Worm (Caenorhabditis elegans) whole organism, late embryonic: ENCODE data around the gene srxa-7.

Experiments used
- C38D4.7 ChIP-seq: fragments of 200-800 bp; sonication (Bioruptor generic); optimal IDR thresholded peaks from 2 replicates; lab custom pipeline; 2018; ENCODE audit warnings: mild to moderate bottlenecking, missing genetic modification characterization, moderate library complexity, missing compliant biosample characterization
- F13H6.1 ChIP-seq: sonication (generic microtip); optimal IDR thresholded peaks from 2 replicates; lab custom pipeline; 2016; ENCODE audit warnings: missing genetic modification characterization, missing compliant biosample characterization
- K02D7.2 ChIP-seq: sonication (generic microtip); optimal IDR thresholded peaks from 2 replicates; lab custom pipeline; 2017; ENCODE audit warnings: mild to moderate bottlenecking, missing genetic modification characterization, missing compliant biosample characterization
- Y22D7AL.16 ChIP-seq: sonication (generic microtip); optimal IDR thresholded peaks from 2 replicates; lab custom pipeline; 2016; ENCODE audit warnings: missing genetic modification characterization, missing compliant biosample characterization
- ceh-18 ChIP-seq: sonication (generic microtip); optimal IDR thresholded peaks from 2 replicates; lab custom pipeline; 2016; ENCODE audit warnings: missing genetic modification characterization, missing compliant biosample characterization
- ceh-34 ChIP-seq: sonication (generic microtip); optimal IDR thresholded peaks from 2 replicates; lab custom pipeline; 2016; ENCODE audit warnings: mild to moderate bottlenecking, missing genetic modification characterization, missing compliant biosample characterization
- ceh-48 ChIP-seq: sonication (generic microtip); optimal IDR thresholded peaks from 2 replicates; lab custom pipeline; 2016; ENCODE audit warnings: missing genetic modification characterization, inconsistent platforms, missing compliant biosample characterization
- ceh-9 ChIP-seq: sonication (generic microtip); optimal IDR thresholded peaks from 2 replicates; lab custom pipeline; 2016; ENCODE audit warnings: mild to moderate bottlenecking, missing genetic modification characterization, inconsistent platforms, missing compliant biosample characterization
- elt-2 ChIP-seq: sonication (generic microtip); optimal IDR thresholded peaks from 2 replicates; lab custom pipeline; 2016; ENCODE audit warnings: missing genetic modification reagents, missing genetic modification characterization, missing compliant biosample characterization
- ets-4 ChIP-seq: sonication (generic microtip); optimal IDR thresholded peaks from 2 replicates; lab custom pipeline; 2016; ENCODE audit warnings: missing genetic modification characterization, missing compliant biosample characterization
- eyg-1 ChIP-seq: sonication (generic microtip); optimal IDR thresholded peaks from 2 replicates; lab custom pipeline; 2016; ENCODE audit warnings: missing genotype, missing genetic modification characterization, missing compliant biosample characterization
- fax-1 ChIP-seq: sonication (generic microtip); optimal IDR thresholded peaks from 2 replicates; lab custom pipeline; 2016; ENCODE audit warnings: missing genotype, missing genetic modification characterization, missing compliant biosample characterization
- fkh-10 ChIP-seq: fragments of 150-350 bp; optimal IDR thresholded peaks from 2 replicates; lab custom pipeline; 2014; ENCODE audit warnings: missing biosample characterization, missing genetic modification reagents, missing genetic modification characterization
- gmeb-2 ChIP-seq: sonication (generic microtip); optimal IDR thresholded peaks from 2 replicates; lab custom pipeline; 2016; ENCODE audit warnings: missing genetic modification characterization, inconsistent platforms, missing compliant biosample characterization
- hlh-13 ChIP-seq: fragments of 200-800 bp; sonication (Bioruptor generic); optimal IDR thresholded peaks from 2 replicates; lab custom pipeline; 2018; ENCODE audit warnings: mild to moderate bottlenecking, missing genetic modification characterization, missing compliant biosample characterization
- hlh-30 ChIP-seq: sonication (generic microtip); optimal IDR thresholded peaks from 2 replicates; lab custom pipeline; 2017; ENCODE audit warnings: antibody characterized with exemption, missing genetic modification characterization, missing compliant biosample characterization; ENCODE audit not compliant: insufficient read depth
- lim-6 ChIP-seq: sonication (generic microtip); optimal IDR thresholded peaks from 2 replicates; lab custom pipeline; 2016; ENCODE audit warnings: missing genetic modification characterization, missing compliant biosample characterization
- madf-2 ChIP-seq: sonication (generic microtip); optimal IDR thresholded peaks from 2 replicates; lab custom pipeline; 2017; ENCODE audit warnings: missing genetic modification characterization, missing compliant biosample characterization
- mec-3 ChIP-seq: sonication (generic microtip); optimal IDR thresholded peaks from 2 replicates; lab custom pipeline; 2016; ENCODE audit warnings: borderline replicate concordance, missing genetic modification characterization, missing compliant biosample characterization
- nhr-11 ChIP-seq: fragments of 150-350 bp; optimal IDR thresholded peaks from 2 replicates; lab custom pipeline; 2014; ENCODE audit warnings: missing biosample characterization, missing genetic modification characterization
- nhr-232 ChIP-seq: sonication (generic microtip); optimal IDR thresholded peaks from 2 replicates; lab custom pipeline; 2016; ENCODE audit warnings: missing genetic modification characterization, missing compliant biosample characterization
- odd-2 ChIP-seq: sonication (generic microtip); optimal IDR thresholded peaks from 2 replicates; lab custom pipeline; 2017; ENCODE audit warnings: antibody characterized with exemption, mild to moderate bottlenecking, missing genetic modification characterization, missing compliant biosample characterization
- pat-9 ChIP-seq: fragments of 200-800 bp; sonication (Bioruptor generic); optimal IDR thresholded peaks from 2 replicates; lab custom pipeline; 2018; ENCODE audit warnings: mild to moderate bottlenecking, missing genetic modification characterization, moderate library complexity, missing compliant biosample characterization
- pha-4 ChIP-seq: fragments of 150-350 bp; optimal IDR thresholded peaks from 2 replicates; lab custom pipeline; 2018; ENCODE audit warnings: missing biosample characterization, missing genetic modification reagents, missing genetic modification characterization
- pqm-1 ChIP-seq: sonication (generic microtip); optimal IDR thresholded peaks from 2 replicates; lab custom pipeline; 2016; ENCODE audit warnings: missing genetic modification characterization, missing compliant biosample characterization
- pros-1 ChIP-seq: fragments of 150-350 bp; optimal IDR thresholded peaks from 2 replicates; lab custom pipeline; 2014; ENCODE audit warnings: missing biosample characterization, missing genetic modification reagents, missing genetic modification characterization
- ref-2 ChIP-seq: sonication (generic microtip); optimal IDR thresholded peaks from 2 replicates; lab custom pipeline; 2016; ENCODE audit warnings: missing genetic modification characterization, missing compliant biosample characterization
- rnt-1 ChIP-seq: sonication (generic microtip); optimal IDR thresholded peaks from 2 replicates; lab custom pipeline; 2016; ENCODE audit warnings: missing genetic modification characterization, missing compliant biosample characterization
- sdc-2 ChIP-seq: sonication (generic microtip); optimal IDR thresholded peaks from 2 replicates; lab custom pipeline; 2016; ENCODE audit warnings: missing genotype, missing genetic modification characterization, missing compliant biosample characterization
- sox-2 ChIP-seq: fragments of 200-800 bp; sonication (Bioruptor generic); IDR thresholded peaks from 2 replicates; pipeline ENCODE4 v1.3.6; 2022; ENCODE audit warnings: missing genetic modification reagents, missing genetic modification characterization, missing compliant biosample characterization
- syd-9 ChIP-seq: sonication (generic microtip); optimal IDR thresholded peaks from 2 replicates; lab custom pipeline; 2016; ENCODE audit warnings: mild to moderate bottlenecking, missing genetic modification characterization, moderate library complexity, missing compliant biosample characterization
- tbx-2 ChIP-seq: sonication (generic microtip); optimal IDR thresholded peaks from 2 replicates; lab custom pipeline; 2016; ENCODE audit warnings: missing genetic modification characterization, missing compliant biosample characterization
- ttx-3 ChIP-seq: sonication (generic microtip); optimal IDR thresholded peaks from 2 replicates; lab custom pipeline; 2016; ENCODE audit warnings: missing genetic modification reagents, missing genetic modification characterization, missing compliant biosample characterization
- unc-3 ChIP-seq, 2 experiments: fragments of 200-800 bp in 1 of 2; sonication (Bioruptor generic) in 1 of 2; sonication (generic microtip) in 1 of 2; conservative IDR thresholded peaks in 1 of 2; optimal IDR thresholded peaks in 1 of 2; 2 replicates each; pipeline versions ENCODE4 v1.3.6 to Lab custom; 2016 to 2022; ENCODE audit warnings: missing compliant biosample characterization in 2 of 2, missing genetic modification characterization in 2 of 2, missing genetic modification reagents in 1 of 2
- unc-86 ChIP-seq: sonication (generic microtip); optimal IDR thresholded peaks from 2 replicates; lab custom pipeline; 2016; ENCODE audit warnings: missing genetic modification characterization, missing compliant biosample characterization
- zip-5 ChIP-seq: sonication (generic microtip); optimal IDR thresholded peaks from 2 replicates; lab custom pipeline; 2016; ENCODE audit warnings: missing genetic modification characterization, missing compliant biosample characterization

srxa-7 gene

DNA sequence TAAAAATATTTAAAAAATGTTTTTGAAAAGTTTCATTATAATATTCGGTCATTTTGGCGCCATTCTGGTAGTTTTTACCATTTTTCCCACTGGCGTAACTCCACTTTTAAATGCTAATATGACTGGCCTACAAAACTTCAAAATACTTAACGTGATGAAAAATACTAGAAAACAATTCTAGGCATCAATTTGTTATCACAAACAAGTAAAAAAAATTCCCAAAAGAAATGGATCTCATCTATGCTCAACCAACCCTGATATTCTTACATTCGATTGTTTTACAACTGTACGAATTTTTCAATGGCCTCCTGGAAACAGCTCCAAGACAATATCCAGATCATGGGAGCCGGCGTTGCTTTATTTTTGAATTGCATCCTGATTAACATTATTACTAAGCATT lies 7.7 kb downstream of the srxa-7 start, which contains the start of gene str-214:
TSS of gene str-214 (plus strand) at position 301 of the 400 bp plus-strand sequence.
- TF ChIP-seq ref-2 (tag; lab: Kevin White, UChicago) (no peak), pha-4 (tag; lab: Kevin White, UChicago) (no peak), mec-3 (tag; lab: Kevin White, UChicago) (no peak), nhr-232 (tag; lab: Kevin White, UChicago) (no peak), ets-4 (tag; lab: Kevin White, UChicago) (no peak), hlh-30 (tag; lab: Kevin White, UChicago) (no peak), lim-6 (tag; lab: Kevin White, UChicago) (no peak), rnt-1 (tag; lab: Kevin White, UChicago) (no peak), C38D4.7 (GFP tag; lab: Kevin White, UChicago) (no peak), syd-9 (no peak), fkh-10 (GFP tag; lab: Kevin White, UChicago) (no peak), K02D7.2 (no peak), F13H6.1 (tag; lab: Kevin White, UChicago) (no peak), pros-1 (tag; lab: Kevin White, UChicago) (no peak), ceh-9 (tag; lab: Kevin White, UChicago) (no peak), sdc-2 (tag; lab: Kevin White, UChicago) (no peak)

ce11 chrV:16317244-16317643 lies 9.9 kb downstream of the srxa-7 start, which contains the start of gene srh-180:
Gene srh-180, plus strand, starts transcription at chrV:16317544.
- TF ChIP-seq unc-86 (tag; lab: Kevin White, UChicago) (no peak), tbx-2 (no peak), sox-2 (GFP tag; lab: Robert Waterston, UW) (no peak), F13H6.1 (tag; lab: Kevin White, UChicago) (no peak), hlh-13 (GFP tag; lab: Kevin White, UChicago) (no peak)

- TF ChIP-seq pros-1 (tag; lab: Kevin White, UChicago) (no peak), odd-2 (tag; lab: Kevin White, UChicago) (no peak), ceh-48 (tag; lab: Kevin White, UChicago) (no peak)
These were observed 14.8 kb downstream of the srxa-7 start for ce11 chrV:16322155-16322554.

DNA sequence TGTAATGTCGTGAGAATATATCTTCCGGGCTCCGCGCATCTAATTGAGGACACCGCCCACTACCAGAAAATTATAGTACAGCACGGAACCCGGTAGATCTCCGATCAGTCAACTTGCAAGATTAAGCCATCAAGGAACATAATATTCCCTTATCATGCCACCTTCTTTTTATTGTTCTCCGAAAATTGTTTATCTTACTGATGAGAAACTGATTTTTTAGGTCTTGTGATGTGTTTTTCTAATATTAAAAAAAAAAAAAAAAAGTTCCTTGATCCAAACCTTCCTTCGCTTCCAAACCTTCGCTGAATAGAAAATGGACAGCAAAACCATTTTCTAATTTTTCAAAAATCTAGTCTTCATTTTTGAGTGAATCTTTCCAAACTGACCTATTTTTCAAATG lies 21.5 kb downstream of the srxa-7 start, which contains the start of gene F57G8.7:
TSS of gene F57G8.7 (plus strand) at position 301 of the 400 bp plus-strand sequence.
- TF ChIP-seq elt-2 (tag; lab: Kevin White, UChicago) (no peak), unc-3 (GFP tag; conservative IDR thresholded peaks at IDR 0.05; lab: Robert Waterston, UW) (no peak), unc-3 (tag; optimal IDR thresholded peaks at IDR 0.05; lab: Kevin White, UChicago) (no peak), pat-9 (tag; lab: Kevin White, UChicago) (no peak), fax-1 (tag; lab: Kevin White, UChicago) (no peak), Y22D7AL.16 (tag; lab: Kevin White, UChicago) (no peak), ceh-18 (tag; lab: Kevin White, UChicago) (no peak), eyg-1 (tag; lab: Kevin White, UChicago) (no peak), pqm-1 (tag; lab: Kevin White, UChicago) (no peak), syd-9 (no peak), tbx-2 (no peak), ceh-34 (tag; lab: Kevin White, UChicago) (no peak), zip-5 (tag; lab: Kevin White, UChicago) (no peak), ttx-3 (tag; lab: Kevin White, UChicago) (no peak), rnt-1 (tag; lab: Kevin White, UChicago) (no peak), madf-2 (tag; lab: Kevin White, UChicago) (no peak), gmeb-2 (tag; lab: Kevin White, UChicago) (no peak), pha-4 (tag; lab: Kevin White, UChicago) (no peak), nhr-11 (tag; lab: Kevin White, UChicago) (no peak)
